Worm (Caenorhabditis elegans): ENCODE results near the gene ZK218.5.

DNA sequence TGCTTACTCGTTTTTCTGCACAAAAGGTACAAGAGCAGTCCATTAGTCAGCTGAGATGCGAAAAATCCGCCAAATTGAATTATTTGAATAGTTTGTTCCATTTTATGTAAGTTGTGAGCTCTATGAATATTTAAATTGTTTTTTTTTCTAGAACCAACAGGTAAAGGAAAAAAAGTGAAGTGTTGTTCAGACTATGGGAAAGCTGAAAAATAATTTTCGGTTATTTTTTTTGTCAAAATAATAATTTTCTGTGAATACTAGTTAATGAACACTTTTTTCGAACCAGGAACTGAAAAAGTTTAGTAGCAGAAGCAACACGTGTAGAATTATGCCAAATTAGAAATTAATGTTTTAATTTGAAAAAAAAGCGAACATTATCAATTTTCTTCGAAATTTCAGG, 25.0 kb upstream of the ZK218.5 start, which contains the start of gene str-125:
- TF ChIP-seq nhr-76 (tag; optimal IDR thresholded peaks at IDR 0.05) = no peak
- no peak for TF ChIP-seq lin-15B (tag; optimal IDR thresholded peaks at IDR 0.05)
- no peak for TF ChIP-seq unc-62 (GFP tag; optimal IDR thresholded peaks at IDR 0.05)
- TF ChIP-seq nhr-28 (tag; optimal IDR thresholded peaks at IDR 0.05) = no peak
- no peak for TF ChIP-seq ama-1 (optimal IDR thresholded peaks at IDR 0.05)
- no peak for TF ChIP-seq zag-1 (tag; optimal IDR thresholded peaks at IDR 0.05)
- no peak for TF ChIP-seq skn-1 (tag; optimal IDR thresholded peaks at IDR 0.05)
- no peak for TF ChIP-seq sea-2 (GFP tag; optimal IDR thresholded peaks at IDR 0.05)
- no peak for TF ChIP-seq ceh-82 (tag; optimal IDR thresholded peaks at IDR 0.05)
- no peak for TF ChIP-seq tbx-2 (tag; optimal IDR thresholded peaks at IDR 0.05)
- TF ChIP-seq lin-39 (tag; optimal IDR thresholded peaks at IDR 0.05) = no peak
- TF ChIP-seq ZK546.5 (tag; optimal IDR thresholded peaks at IDR 0.05) = no peak
- no peak for TF ChIP-seq daf-12 (tag; optimal IDR thresholded peaks at IDR 0.05)
- TF ChIP-seq fkh-10 (GFP tag; optimal IDR thresholded peaks at IDR 0.05) = no peak

Measured in whole organism, L3 larva.